Fruit fly (Drosophila melanogaster): ENCODE results near the gene bru3.

The bru3 gene

dm6 chr3L:13513112-13513538, 290.1 kb downstream of the bru3 start, which contains the start of the genes Vps36 and Liprin-beta (continued):
- TF ChIP-seq CG10959 (GFP tag; IDR thresholded peaks at IDR 0.05) (peak; percentile 75), CG11247 (GFP tag; IDR thresholded peaks at IDR 0.05) (peak; percentile 84), CG3065 (GFP tag; optimal IDR thresholded peaks at IDR 0.05) (no peak), lilli (GFP tag; optimal IDR thresholded peaks at IDR 0.05) (peak; percentile 96), Stat92E (GFP tag; optimal IDR thresholded peaks at IDR 0.05) (peak in 1 of 3 experiments; percentile 74), trem (tag; optimal IDR thresholded peaks at IDR 0.05) (peak; percentile 87), onecut (GFP tag; IDR thresholded peaks at IDR 0.05) (no peak), Med (GFP tag) (peak; percentile 97), CG17361 (GFP tag; IDR thresholded peaks at IDR 0.05) (no peak; the same call in 1 of the 3 replicates), abd-A (tag; optimal IDR thresholded peaks at IDR 0.05) (no peak), btn (GFP tag; optimal IDR thresholded peaks at IDR 0.05) (peak; percentile 38), unpg (GFP tag; optimal IDR thresholded peaks at IDR 0.05) (no peak), CG7963 (GFP tag; IDR thresholded peaks at IDR 0.05; ENCODE audit: partially characterized antibody) (peak; percentile 78), CG18764 (GFP tag; optimal IDR thresholded peaks at IDR 0.05) (peak; percentile 77), CG10209 (GFP tag; optimal IDR thresholded peaks at IDR 0.05) (peak; percentile 79), tll (GFP tag; optimal IDR thresholded peaks at IDR 0.05) (peak; percentile 67 to 95), lov (optimal IDR thresholded peaks at IDR 0.05) (no peak), lov (GFP tag; IDR thresholded peaks at IDR 0.05) (no peak), Fer1 (GFP tag; optimal IDR thresholded peaks at IDR 0.05) (no peak), CG6813 (GFP tag; optimal IDR thresholded peaks at IDR 0.05) (peak; percentile 11), zfh2 (GFP tag; optimal IDR thresholded peaks at IDR 0.05) (peak; percentile 96), Fer3 (tag; optimal IDR thresholded peaks at IDR 0.05) (peak; percentile 85), oc (tag; optimal IDR thresholded peaks at IDR 0.05) (no peak), dimm (GFP tag; IDR thresholded peaks at IDR 0.05) (peak; percentile 41; the same call in 1 of the 2 replicates), usp (GFP tag; optimal IDR thresholded peaks at IDR 0.05) (no peak), CG16863 (GFP tag; optimal IDR thresholded peaks at IDR 0.05) (peak; percentile 84), NK7.1 (GFP tag; optimal IDR thresholded peaks at IDR 0.05) (peak; percentile 63), Dad (GFP tag; optimal IDR thresholded peaks at IDR 0.05) (peak; percentile 82), CG18599 (GFP tag; optimal IDR thresholded peaks at IDR 0.05) (peak; percentile 85), knrl (GFP tag; IDR thresholded peaks at IDR 0.05; ENCODE audit: partially characterized antibody) (peak; percentile 99), sima (GFP tag; optimal IDR thresholded peaks at IDR 0.05) (peak; percentile 12), chif (GFP tag; optimal IDR thresholded peaks at IDR 0.05) (peak; percentile 88 to 94), hkb (optimal IDR thresholded peaks at IDR 0.05) (no peak), hkb (GFP tag; IDR thresholded peaks at IDR 0.05) (peak; percentile 75), CG30403 (GFP tag; optimal IDR thresholded peaks at IDR 0.05) (peak; percentile 96), Optix (GFP tag; IDR thresholded peaks at IDR 0.05) (peak; percentile 68; the same call in 2 of the 3 replicates), Kr (GFP tag; optimal IDR thresholded peaks at IDR 0.05) (no peak), twi (tag; optimal IDR thresholded peaks at IDR 0.05) (no peak), ham (GFP tag; IDR thresholded peaks at IDR 0.05) (peak; percentile 81), Bteb2 (GFP tag; optimal IDR thresholded peaks at IDR 0.05) (peak; percentile 86), CG3847 (GFP tag; IDR thresholded peaks at IDR 0.05) (peak; percentile 91), tx (GFP tag; optimal IDR thresholded peaks at IDR 0.05) (peak; percentile 92), CG34376 (GFP tag; optimal IDR thresholded peaks at IDR 0.05) (peak; percentile 63), Usf (GFP tag; optimal IDR thresholded peaks at IDR 0.05) (peak; percentile 77), seq (GFP tag; IDR thresholded peaks at IDR 0.05) (peak; percentile 47; the same call in 1 of the 2 replicates), tgo (GFP tag; IDR thresholded peaks at IDR 0.05) (peak; percentile 87), sug (tag; optimal IDR thresholded peaks at IDR 0.05) (no peak), CG1603 (tag; optimal IDR thresholded peaks at IDR 0.05) (no peak), CG17802 (tag; optimal IDR thresholded peaks at IDR 0.05) (peak; percentile 67), Sin3A (optimal IDR thresholded peaks at IDR 0.05) (peak; percentile 95), corto (GFP tag; optimal IDR thresholded peaks at IDR 0.05) (peak; percentile 26)

Measured in whole organism, embryonic.